Fruit fly (Drosophila melanogaster) whole organism, adult: ENCODE results near the gene Ccdc85.

Experiments used
- CG11617 ChIP-seq: fragments of 200-800 bp; sonication (Bioruptor generic); optimal IDR thresholded peaks from 2 replicates; lab custom pipeline; 2017; ENCODE audit warnings: mild to moderate bottlenecking, missing biosample characterization, missing genetic modification reagents, missing genetic modification characterization
- CG12768 ChIP-seq: fragments of 200-800 bp; sonication (Bioruptor generic); optimal IDR thresholded peaks from 2 replicates; lab custom pipeline; 2017; ENCODE audit warnings: missing biosample characterization, missing genetic modification characterization, mild to moderate bottlenecking, moderate library complexity, missing genetic modification reagents
- CG14711 ChIP-seq: fragments of 200-800 bp; sonication (Bioruptor generic); optimal IDR thresholded peaks from 2 replicates; lab custom pipeline; 2018; ENCODE audit warnings: missing biosample characterization, mild to moderate bottlenecking, missing genetic modification characterization, moderate library complexity
- CG1620 ChIP-seq: fragments of 200-800 bp; sonication (Bioruptor generic); optimal IDR thresholded peaks from 2 replicates; lab custom pipeline; 2016; ENCODE audit warnings: missing biosample characterization, missing genetic modification characterization
- CG33017 ChIP-seq: fragments of 200-800 bp; sonication (Bioruptor generic); optimal IDR thresholded peaks from 2 replicates; lab custom pipeline; 2018; ENCODE audit warnings: missing biosample characterization, mild to moderate bottlenecking, missing genetic modification characterization, moderate library complexity
- CG5204 ChIP-seq: fragments of 200-800 bp; sonication (Bioruptor generic); optimal IDR thresholded peaks from 2 replicates; lab custom pipeline; 2016; ENCODE audit warnings: missing biosample characterization, missing genetic modification characterization
- CG7045 ChIP-seq: fragments of 200-800 bp; sonication (Bioruptor generic); optimal IDR thresholded peaks from 2 replicates; lab custom pipeline; 2017; ENCODE audit warnings: missing biosample characterization, mild to moderate bottlenecking, missing genetic modification characterization
- CG7101 ChIP-seq: fragments of 200-800 bp; sonication (Bioruptor generic); optimal IDR thresholded peaks from 2 replicates; lab custom pipeline; 2018; ENCODE audit warnings: missing biosample characterization, mild to moderate bottlenecking, missing genetic modification characterization, moderate library complexity
- Clk ChIP-seq: fragments of 200-800 bp; sonication (Bioruptor generic); optimal IDR thresholded peaks from 2 replicates; lab custom pipeline; 2017; ENCODE audit warnings: missing biosample characterization, missing genetic modification characterization
- Crg-1 ChIP-seq: fragments of 200-800 bp; sonication (Bioruptor generic); optimal IDR thresholded peaks from 2 replicates; lab custom pipeline; 2016; ENCODE audit warnings: missing biosample characterization, missing genetic modification characterization
- Hr96 ChIP-seq: fragments of 200-800 bp; sonication (Bioruptor generic); optimal IDR thresholded peaks from 2 replicates; lab custom pipeline; 2016; ENCODE audit warnings: missing biosample characterization, missing genetic modification characterization
- Mnt ChIP-seq: fragments of 200-800 bp; sonication (Bioruptor generic); optimal IDR thresholded peaks from 2 replicates; lab custom pipeline; 2016; ENCODE audit warnings: missing biosample characterization, mild to moderate bottlenecking, missing genetic modification characterization
- bab1 ChIP-seq: fragments of 200-800 bp; sonication (Bioruptor generic); optimal IDR thresholded peaks from 3 replicates; lab custom pipeline; 2019; ENCODE audit warnings: missing biosample characterization, mild to moderate bottlenecking, missing genetic modification characterization, moderate library complexity
- cic ChIP-seq: fragments of 200-800 bp; sonication (Bioruptor generic); optimal IDR thresholded peaks from 2 replicates; lab custom pipeline; 2017; ENCODE audit warnings: missing biosample characterization, mild to moderate bottlenecking, missing genetic modification characterization, moderate library complexity
- cnc ChIP-seq, 2 experiments: fragments of >200 bp; optimal IDR thresholded peaks; 2 replicates each; lab custom pipeline; 2017
- kay ChIP-seq: fragments of 200-800 bp; sonication (Bioruptor generic); peaks from one replicate; lab custom pipeline; 2016; ENCODE audit warnings: missing biosample characterization, missing genetic modification characterization, borderline replicate concordance
- ovo ChIP-seq: fragments of 200-800 bp; sonication (Bioruptor generic); optimal IDR thresholded peaks from 2 replicates; lab custom pipeline; 2016; ENCODE audit warnings: missing biosample characterization, missing genetic modification characterization
- pad ChIP-seq: fragments of 200-800 bp; sonication (Bioruptor generic); optimal IDR thresholded peaks from 3 replicates; lab custom pipeline; 2017; ENCODE audit warnings: missing biosample characterization, missing genetic modification characterization, mild to moderate bottlenecking, moderate library complexity, missing genetic modification reagents
- tj ChIP-seq: fragments of 200-800 bp; sonication (Bioruptor generic); optimal IDR thresholded peaks from 3 replicates; lab custom pipeline; 2017; ENCODE audit warnings: missing biosample characterization, mild to moderate bottlenecking, missing genetic modification characterization, moderate library complexity
- toe ChIP-seq: fragments of 200-800 bp; sonication (Bioruptor generic); optimal IDR thresholded peaks from 2 replicates; lab custom pipeline; 2016; ENCODE audit warnings: missing biosample characterization, missing genetic modification characterization

Gene Ccdc85

dm6 chr2L:2999113-2999512 is at the start of gene Ccdc85:
TSS of gene Ccdc85 (plus strand) at chr2L:2999286.
- TF ChIP-seq bab1, result peak; percentile 19
- TF ChIP-seq ovo (GFP tag; lab: Kevin White, UChicago), result no peak
- TF ChIP-seq tj (GFP tag; lab: Kevin White, UChicago), result peak; percentile 61
- no peak for TF ChIP-seq Crg-1 (GFP tag; lab: Kevin White, UChicago)
- no peak for TF ChIP-seq CG12768
- TF ChIP-seq pad, result no peak

dm6 chr2L:2954472-2954871 is 44.6 kb upstream of the Ccdc85 start, which contains the start of gene Rbp9:
TSS of gene Rbp9 (plus strand) at chr2L:2954762.
- no peak for TF ChIP-seq CG1620 (GFP tag; lab: Kevin White, UChicago)
- TF ChIP-seq ovo (GFP tag; lab: Kevin White, UChicago), result no peak
- TF ChIP-seq CG14711 (tag; lab: Kevin White, UChicago), result no peak
- no peak for TF ChIP-seq CG7045 (GFP tag; lab: Kevin White, UChicago)
- no peak for TF ChIP-seq Mnt (GFP tag; lab: Kevin White, UChicago)
- TF ChIP-seq Hr96 (GFP tag; lab: Kevin White, UChicago), result no peak
- no peak for TF ChIP-seq Clk
- no peak for TF ChIP-seq CG5204 (GFP tag; lab: Kevin White, UChicago)
- TF ChIP-seq pad, result no peak
- no peak for TF ChIP-seq CG7101 (tag; lab: Kevin White, UChicago)
- TF ChIP-seq cic (GFP tag; lab: Kevin White, UChicago), result no peak
- TF ChIP-seq toe (GFP tag; lab: Kevin White, UChicago), result no peak
- TF ChIP-seq bab1, result no peak
- TF ChIP-seq CG12768, result no peak
- no peak for TF ChIP-seq kay (GFP tag; lab: Kevin White, UChicago)
- no peak for TF ChIP-seq cnc (optimal IDR thresholded peaks at IDR 0.05; lab: Kevin White, UChicago)
- no peak for TF ChIP-seq tj (GFP tag; lab: Kevin White, UChicago)
- TF ChIP-seq Crg-1 (GFP tag; lab: Kevin White, UChicago), result no peak
- TF ChIP-seq CG33017 (tag; lab: Kevin White, UChicago), result no peak
- TF ChIP-seq CG11617 (GFP tag; lab: Kevin White, UChicago), result no peak

dm6 chr2L:2955659-2956058 is 43.4 kb upstream of the Ccdc85 start:
- no peak for TF ChIP-seq bab1
- no peak for TF ChIP-seq CG33017 (tag; lab: Kevin White, UChicago)
- TF ChIP-seq cic (GFP tag; lab: Kevin White, UChicago), result no peak
- no peak for TF ChIP-seq Mnt (GFP tag; lab: Kevin White, UChicago)
- no peak for TF ChIP-seq CG12768
- TF ChIP-seq toe (GFP tag; lab: Kevin White, UChicago), result no peak
- no peak for TF ChIP-seq cnc (optimal IDR thresholded peaks at IDR 0.05; lab: Kevin White, UChicago)
- TF ChIP-seq pad, result no peak
- no peak for TF ChIP-seq CG5204 (GFP tag; lab: Kevin White, UChicago)
- TF ChIP-seq CG7045 (GFP tag; lab: Kevin White, UChicago), result no peak
- TF ChIP-seq ovo (GFP tag; lab: Kevin White, UChicago), result no peak
- no peak for TF ChIP-seq CG1620 (GFP tag; lab: Kevin White, UChicago)
- no peak for TF ChIP-seq Hr96 (GFP tag; lab: Kevin White, UChicago)
- TF ChIP-seq CG11617 (GFP tag; lab: Kevin White, UChicago), result no peak

dm6 chr2L:2956358-2956757 is 42.7 kb upstream of the Ccdc85 start:
- TF ChIP-seq CG11617 (GFP tag; lab: Kevin White, UChicago) (peak; percentile 46), Hr96 (GFP tag; lab: Kevin White, UChicago) (peak; percentile 50), CG5204 (GFP tag; lab: Kevin White, UChicago) (peak; percentile 63), bab1 (no peak), cic (GFP tag; lab: Kevin White, UChicago) (no peak), CG33017 (tag; lab: Kevin White, UChicago) (peak; percentile 72), kay (GFP tag; lab: Kevin White, UChicago) (peak; percentile 42), CG7101 (tag; lab: Kevin White, UChicago) (peak; percentile 47), tj (GFP tag; lab: Kevin White, UChicago) (peak; percentile 1), pad (peak; percentile 64), CG7045 (GFP tag; lab: Kevin White, UChicago) (peak; percentile 79), Clk (peak; percentile 53), CG14711 (tag; lab: Kevin White, UChicago) (no peak), toe (GFP tag; lab: Kevin White, UChicago) (no peak), ovo (GFP tag; lab: Kevin White, UChicago) (no peak), CG12768 (peak; percentile 81)

- TF ChIP-seq Crg-1 (GFP tag; lab: Kevin White, UChicago) (no peak), CG7101 (tag; lab: Kevin White, UChicago) (no peak)
Observed at dm6 chr2L:2956992-2957391, 42.1 kb upstream of the Ccdc85 start.

dm6 chr2L:2957547-2958174 is 41.4 kb upstream of the Ccdc85 start:
- peak; percentile 92 for TF ChIP-seq CG12768
- TF ChIP-seq cnc (optimal IDR thresholded peaks at IDR 0.05; lab: Kevin White, UChicago), result no peak
- TF ChIP-seq Crg-1 (GFP tag; lab: Kevin White, UChicago), result peak; percentile 35
- peak; percentile 74 for TF ChIP-seq Clk
- TF ChIP-seq CG5204 (GFP tag; lab: Kevin White, UChicago), result peak; percentile 89
- peak; percentile 82 for TF ChIP-seq CG11617 (GFP tag; lab: Kevin White, UChicago)
- TF ChIP-seq CG1620 (GFP tag; lab: Kevin White, UChicago), result peak; percentile 60
- TF ChIP-seq Hr96 (GFP tag; lab: Kevin White, UChicago), result peak; percentile 85
- peak; percentile 27 for TF ChIP-seq Mnt (GFP tag; lab: Kevin White, UChicago)
- peak; percentile 74 for TF ChIP-seq CG7101 (tag; lab: Kevin White, UChicago)
- TF ChIP-seq pad, result peak; percentile 71
- peak; percentile 33 for TF ChIP-seq tj (GFP tag; lab: Kevin White, UChicago)
- TF ChIP-seq CG33017 (tag; lab: Kevin White, UChicago), result peak; percentile 67
- TF ChIP-seq cic (GFP tag; lab: Kevin White, UChicago), result peak; percentile 44
- peak; percentile 54 for TF ChIP-seq CG14711 (tag; lab: Kevin White, UChicago)
- TF ChIP-seq toe (GFP tag; lab: Kevin White, UChicago), result peak; percentile 87
- peak; percentile 89 for TF ChIP-seq CG7045 (GFP tag; lab: Kevin White, UChicago)
- peak; percentile 42 for TF ChIP-seq ovo (GFP tag; lab: Kevin White, UChicago)
- peak; percentile 24 for TF ChIP-seq bab1
- TF ChIP-seq kay (GFP tag; lab: Kevin White, UChicago), result no peak
